Fruit fly (Drosophila melanogaster) whole organism, embryonic: ENCODE measurements around the gene CG9643.

Experiments
- ATbp ChIP-seq: fragments of 200-800 bp; sonication (Bioruptor generic); optimal IDR thresholded peaks from 2 replicates; lab custom pipeline; 2017; ENCODE audit warnings: missing biosample characterization, mild to moderate bottlenecking, missing genetic modification characterization, missing genetic modification reagents
- Abd-B ChIP-seq: fragments of 200-800 bp; sonication (Bioruptor generic); optimal IDR thresholded peaks from 2 replicates; lab custom pipeline; 2018; ENCODE audit warnings: missing biosample characterization, mild to moderate bottlenecking, missing genetic modification characterization, moderate library complexity
- BEAF-32 ChIP-seq: fragments of 200-800 bp; sonication (Bioruptor generic); optimal IDR thresholded peaks from 3 replicates; lab custom pipeline; 2017; ENCODE audit warnings: missing biosample characterization, missing genetic modification characterization, mild to moderate bottlenecking, moderate library complexity, missing genetic modification reagents
- CG10147 ChIP-seq: fragments of 200-800 bp; sonication (Bioruptor generic); optimal IDR thresholded peaks from 2 replicates; lab custom pipeline; 2019; ENCODE audit warnings: missing biosample characterization, mild to moderate bottlenecking, missing genetic modification characterization, moderate library complexity
- CG10979 ChIP-seq: fragments of 200-800 bp; sonication (Bioruptor generic); optimal IDR thresholded peaks from 2 replicates; lab custom pipeline; 2018; ENCODE audit warnings: missing biosample characterization, mild to moderate bottlenecking, missing genetic modification characterization, moderate library complexity
- CG1233 ChIP-seq: fragments of 200-800 bp; sonication (Bioruptor generic); optimal IDR thresholded peaks from 4 replicates; lab custom pipeline; 2018; ENCODE audit warnings: missing biosample characterization, mild to moderate bottlenecking, missing genetic modification characterization
- CG12391 ChIP-seq: fragments of 200-800 bp; sonication (Bioruptor generic); optimal IDR thresholded peaks from 3 replicates; lab custom pipeline; 2018; ENCODE audit warnings: missing biosample characterization, mild to moderate bottlenecking, missing genetic modification characterization, moderate library complexity
- CG12659 ChIP-seq: fragments of 200-800 bp; sonication (Bioruptor generic); optimal IDR thresholded peaks from 3 replicates; lab custom pipeline; 2017; ENCODE audit warnings: mild to moderate bottlenecking, missing biosample characterization, missing genetic modification reagents, missing genetic modification characterization
- CG14710 ChIP-seq: fragments of 200-800 bp; sonication (Bioruptor generic); optimal IDR thresholded peaks from 3 replicates; lab custom pipeline; 2019; ENCODE audit warnings: missing biosample characterization, mild to moderate bottlenecking, missing genetic modification characterization, moderate library complexity
- CG1603 ChIP-seq: fragments of 200-800 bp; sonication (Bioruptor generic); optimal IDR thresholded peaks from 2 replicates; lab custom pipeline; 2019; ENCODE audit warnings: missing biosample characterization, mild to moderate bottlenecking, missing genetic modification characterization, moderate library complexity
- CG17361 ChIP-seq: fragments of 200-800 bp; sonication (Bioruptor generic); IDR thresholded peaks from 3 replicates; pipeline ENCODE4 v1.3.6; 2022; ENCODE audit warnings: missing biosample characterization, missing genetic modification characterization
- CG17385 ChIP-seq: fragments of 200-800 bp; sonication (Bioruptor generic); optimal IDR thresholded peaks from 3 replicates; lab custom pipeline; 2018; ENCODE audit warnings: missing biosample characterization, mild to moderate bottlenecking, missing genetic modification characterization
- CG2116 ChIP-seq: fragments of 200-800 bp; sonication (Bioruptor generic); optimal IDR thresholded peaks from 3 replicates; lab custom pipeline; 2018; ENCODE audit warnings: missing biosample characterization, mild to moderate bottlenecking, missing genetic modification characterization
- CG30431 ChIP-seq: fragments of 200-800 bp; sonication (Bioruptor generic); optimal IDR thresholded peaks from 2 replicates; lab custom pipeline; 2017; ENCODE audit warnings: missing biosample characterization, missing genetic modification characterization
- CG5245 ChIP-seq: fragments of 200-800 bp; sonication (Bioruptor generic); optimal IDR thresholded peaks from 3 replicates; lab custom pipeline; 2016; ENCODE audit warnings: missing biosample characterization, missing genetic modification characterization
- CG6254 ChIP-seq: fragments of 200-800 bp; sonication (Bioruptor generic); optimal IDR thresholded peaks from 3 replicates; lab custom pipeline; 2017; ENCODE audit warnings: mild to moderate bottlenecking, missing biosample characterization, missing genetic modification reagents, missing genetic modification characterization
- CG6791 ChIP-seq: fragments of 200-800 bp; sonication (Bioruptor generic); IDR thresholded peaks from 3 replicates; pipeline ENCODE4 v1.3.6; 2022; ENCODE audit warnings: missing biosample characterization, missing genetic modification characterization; ENCODE audit not compliant: partially characterized antibody
- CG7271 ChIP-seq: fragments of 200-800 bp; sonication (Bioruptor generic); optimal IDR thresholded peaks from 2 replicates; lab custom pipeline; 2018; ENCODE audit warnings: missing biosample characterization, mild to moderate bottlenecking, missing genetic modification characterization, moderate library complexity
- CG8388 ChIP-seq: fragments of 200-800 bp; sonication (Bioruptor generic); optimal IDR thresholded peaks from 2 replicates; lab custom pipeline; 2019; ENCODE audit warnings: missing biosample characterization, mild to moderate bottlenecking, missing genetic modification characterization, moderate library complexity
- CG9727 ChIP-seq: fragments of 200-800 bp; sonication (Bioruptor generic); optimal IDR thresholded peaks from 3 replicates; lab custom pipeline; 2017; ENCODE audit warnings: missing biosample characterization, mild to moderate bottlenecking, missing genetic modification characterization
- CG9876 ChIP-seq: fragments of 200-800 bp; sonication (Bioruptor generic); optimal IDR thresholded peaks from 2 replicates; lab custom pipeline; 2016; ENCODE audit warnings: missing biosample characterization, missing genetic modification characterization
- CTCF ChIP-seq: fragments of 200-800 bp; sonication (Bioruptor generic); optimal IDR thresholded peaks from 2 replicates; lab custom pipeline; 2017; ENCODE audit warnings: missing biosample characterization, mild to moderate bottlenecking, missing genetic modification characterization, moderate library complexity
- CoRest ChIP-seq: fragments of 200-800 bp; sonication (Bioruptor generic); optimal IDR thresholded peaks from 3 replicates; lab custom pipeline; 2018; ENCODE audit warnings: missing biosample characterization, mild to moderate bottlenecking, missing genetic modification characterization, moderate library complexity
- Doc3 ChIP-seq: fragments of 200-800 bp; sonication (Bioruptor generic); IDR thresholded peaks from 3 replicates; pipeline ENCODE4 v1.3.6; 2022; ENCODE audit warnings: missing biosample characterization, missing genetic modification characterization; ENCODE audit not compliant: partially characterized antibody
- MTF-1 ChIP-seq: fragments of 200-800 bp; sonication (Bioruptor generic); optimal IDR thresholded peaks from 2 replicates; lab custom pipeline; 2018; ENCODE audit warnings: missing biosample characterization, mild to moderate bottlenecking, missing genetic modification characterization, borderline replicate concordance
- Mes4 ChIP-seq: fragments of 200-800 bp; sonication (Bioruptor generic); optimal IDR thresholded peaks from 2 replicates; lab custom pipeline; 2016; ENCODE audit warnings: missing biosample characterization, missing genetic modification characterization
- Opbp ChIP-seq: fragments of 200-800 bp; sonication (Bioruptor generic); IDR thresholded peaks from 3 replicates; pipeline ENCODE4 v1.3.6; 2022; ENCODE audit warnings: missing biosample characterization, missing genetic modification characterization; ENCODE audit not compliant: partially characterized antibody
- Stat92E ChIP-seq, 3 experiments: fragments of >200 bp in 2 of 3; fragments of 200-800 bp in 1 of 3; sonication (Bioruptor generic) in 1 of 3; optimal IDR thresholded peaks; 2 replicates each; lab custom pipeline; 2017 to 2019; ENCODE audit warnings: missing biosample characterization in 3 of 3, missing genetic modification characterization in 3 of 3, mild to moderate bottlenecking in 1 of 3, moderate library complexity in 1 of 3
- ac ChIP-seq: fragments of 200-800 bp; sonication (Bioruptor generic); optimal IDR thresholded peaks from 3 replicates; lab custom pipeline; 2017; ENCODE audit warnings: missing biosample characterization, mild to moderate bottlenecking, missing genetic modification characterization
- amos ChIP-seq: fragments of 200-800 bp; sonication (Bioruptor generic); IDR thresholded peaks from 2 replicates; pipeline ENCODE4 v1.3.6; 2022; ENCODE audit warnings: missing biosample characterization, missing genetic modification characterization; ENCODE audit not compliant: partially characterized antibody
- ato ChIP-seq: fragments of 200-800 bp; sonication (Bioruptor generic); IDR thresholded peaks from 2 replicates; pipeline ENCODE4 v1.3.6; 2022; ENCODE audit warnings: missing biosample characterization, missing genetic modification characterization; ENCODE audit not compliant: partially characterized antibody
- chif ChIP-seq, 2 experiments: fragments of 200-800 bp; sonication (Bioruptor generic); optimal IDR thresholded peaks; 3 replicates each; lab custom pipeline; 2016; ENCODE audit warnings: missing biosample characterization in 2 of 2, missing genetic modification characterization in 2 of 2
- crc ChIP-seq: fragments of 200-800 bp; sonication (Bioruptor generic); optimal IDR thresholded peaks from 2 replicates; lab custom pipeline; 2016; ENCODE audit warnings: missing biosample characterization, missing genetic modification characterization
- dmrt11E ChIP-seq: fragments of 200-800 bp; sonication (Bioruptor generic); optimal IDR thresholded peaks from 3 replicates; lab custom pipeline; 2018; ENCODE audit warnings: missing biosample characterization, mild to moderate bottlenecking, missing genetic modification characterization, moderate library complexity
- ems ChIP-seq: fragments of 200-800 bp; sonication (Bioruptor generic); optimal IDR thresholded peaks from 3 replicates; lab custom pipeline; 2016; ENCODE audit warnings: missing biosample characterization, missing genetic modification characterization
- exex ChIP-seq: fragments of 200-800 bp; sonication (Bioruptor generic); optimal IDR thresholded peaks from 4 replicates; lab custom pipeline; 2018; ENCODE audit warnings: missing biosample characterization, mild to moderate bottlenecking, missing genetic modification characterization, moderate library complexity
- fd102C ChIP-seq: fragments of 200-800 bp; sonication (Bioruptor generic); optimal IDR thresholded peaks from 2 replicates; lab custom pipeline; 2018; ENCODE audit warnings: missing biosample characterization, mild to moderate bottlenecking, missing genetic modification characterization, moderate library complexity
- ftz-f1 ChIP-seq: fragments of 200-800 bp; sonication (Bioruptor generic); optimal IDR thresholded peaks from 2 replicates; lab custom pipeline; 2016; ENCODE audit warnings: missing biosample characterization, missing genetic modification characterization
- kah ChIP-seq: fragments of 200-800 bp; sonication (Bioruptor generic); optimal IDR thresholded peaks from 2 replicates; lab custom pipeline; 2018; ENCODE audit warnings: missing biosample characterization, mild to moderate bottlenecking, missing genetic modification characterization
- luna ChIP-seq: fragments of 200-800 bp; sonication (Bioruptor generic); optimal IDR thresholded peaks from 2 replicates; lab custom pipeline; 2016; ENCODE audit warnings: missing biosample characterization, missing genetic modification characterization
- p53 ChIP-seq: fragments of 200-800 bp; sonication (Bioruptor generic); optimal IDR thresholded peaks from 2 replicates; lab custom pipeline; 2016; ENCODE audit warnings: missing biosample characterization, missing genetic modification characterization
- peb ChIP-seq: fragments of 200-800 bp; sonication (Bioruptor generic); IDR thresholded peaks from 2 replicates; pipeline ENCODE4 v1.3.6; 2022; ENCODE audit warnings: missing biosample characterization, missing genetic modification characterization
- phol ChIP-seq: fragments of 200-800 bp; sonication (Bioruptor generic); optimal IDR thresholded peaks from 3 replicates; lab custom pipeline; 2018; ENCODE audit warnings: missing biosample characterization, mild to moderate bottlenecking, missing genetic modification characterization, moderate library complexity
- ranshi ChIP-seq: fragments of 200-800 bp; sonication (Bioruptor generic); IDR thresholded peaks from 2 replicates; pipeline ENCODE4 v1.3.6; 2022; ENCODE audit warnings: missing biosample characterization, missing genetic modification characterization
- stc ChIP-seq: fragments of 200-800 bp; sonication (Bioruptor generic); IDR thresholded peaks from 2 replicates; pipeline ENCODE4 v1.3.6; 2022; ENCODE audit warnings: missing biosample characterization, missing genetic modification characterization
- stwl ChIP-seq: fragments of 200-800 bp; sonication (Bioruptor generic); optimal IDR thresholded peaks from 3 replicates; lab custom pipeline; 2018; ENCODE audit warnings: missing biosample characterization, mild to moderate bottlenecking, missing genetic modification characterization, moderate library complexity
- tap ChIP-seq: fragments of 200-800 bp; optimal IDR thresholded peaks from 3 replicates; lab custom pipeline; 2019; ENCODE audit warnings: missing biosample characterization, mild to moderate bottlenecking, missing genetic modification characterization, moderate library complexity
- trem ChIP-seq: fragments of 200-800 bp; optimal IDR thresholded peaks from 3 replicates; lab custom pipeline; 2019; ENCODE audit warnings: missing biosample characterization, mild to moderate bottlenecking, missing genetic modification characterization, moderate library complexity
- yki ChIP-seq: fragments of >200 bp; optimal IDR thresholded peaks from 3 replicates; lab custom pipeline; 2018
- zfh2 ChIP-seq: fragments of 200-800 bp; sonication (Bioruptor generic); optimal IDR thresholded peaks from 2 replicates; lab custom pipeline; 2016; ENCODE audit warnings: missing biosample characterization, missing genetic modification characterization

Gene CG9643

DNA sequence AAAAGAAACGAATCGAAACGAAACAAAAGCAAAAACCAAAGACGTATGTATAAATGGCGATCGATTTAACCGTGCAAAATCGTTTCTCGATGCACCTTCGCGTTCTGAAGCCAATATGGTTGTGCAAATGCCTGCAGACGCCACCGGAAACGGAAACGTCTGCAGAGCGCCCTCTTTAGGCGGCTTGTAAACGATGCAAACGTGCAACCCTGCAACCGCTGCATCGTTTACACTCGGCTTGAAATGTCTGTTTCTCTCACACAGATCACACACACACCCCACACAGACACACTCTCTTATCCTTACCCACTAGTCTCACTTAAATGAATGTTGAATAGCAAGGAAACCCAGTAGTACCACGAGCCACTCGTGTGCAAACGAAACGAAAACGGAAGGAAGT is 12.2 kb downstream of the CG9643 start (continued):
- peak; percentile 47 for TF ChIP-seq MTF-1
- TF ChIP-seq stwl (tag; lab: Kevin White, UChicago) = peak; percentile 85
- TF ChIP-seq Opbp (GFP tag; lab: Robert Waterston, UW) = no peak
- TF ChIP-seq CG9727 (GFP tag; lab: Kevin White, UChicago) = peak; percentile 49
- peak; percentile 6 for TF ChIP-seq p53 (GFP tag; lab: Kevin White, UChicago)
- no peak for TF ChIP-seq ems (GFP tag; lab: Kevin White, UChicago)
- peak; percentile 80 for TF ChIP-seq ac (GFP tag; lab: Kevin White, UChicago)
- no peak for TF ChIP-seq CoRest
- TF ChIP-seq CG30431 (GFP tag; lab: Kevin White, UChicago) = peak; percentile 2
- no peak for TF ChIP-seq ranshi (GFP tag; lab: Robert Waterston, UW)
- no peak for TF ChIP-seq kah (GFP tag; lab: Kevin White, UChicago)
- TF ChIP-seq ATbp (GFP tag; lab: Kevin White, UChicago) = no peak
- peak; percentile 1 for TF ChIP-seq CG12391 (tag; lab: Kevin White, UChicago)
- peak; percentile 83 for TF ChIP-seq fd102C (GFP tag; lab: Kevin White, UChicago)
- no peak for TF ChIP-seq ato (GFP tag; lab: Robert Waterston, UW)
- TF ChIP-seq luna (GFP tag; lab: Kevin White, UChicago) = no peak
- 0 out of 3 replicates have a peak, but pooled peaks have one; percentile 34 for TF ChIP-seq CG17361
- no peak for TF ChIP-seq exex (tag; lab: Kevin White, UChicago)
- TF ChIP-seq peb (GFP tag; lab: Robert Waterston, UW) = no peak
- TF ChIP-seq CG6254 (GFP tag; lab: Kevin White, UChicago) = peak; percentile 4
- no peak for TF ChIP-seq zfh2
- TF ChIP-seq chif (GFP tag; optimal IDR thresholded peaks at IDR 0.05; lab: Kevin White, UChicago) = no peak
- peak; percentile 2 for TF ChIP-seq CG5245 (GFP tag; lab: Kevin White, UChicago)
- peak; percentile 25 for TF ChIP-seq Mes4 (GFP tag; lab: Kevin White, UChicago)
- no peak for TF ChIP-seq ftz-f1 (GFP tag; lab: Kevin White, UChicago)
- TF ChIP-seq yki (lab: Kevin White, UChicago) = no peak
- peak; percentile 87 for TF ChIP-seq CG7271 (tag; lab: Kevin White, UChicago)
- TF ChIP-seq CG1233 (GFP tag; lab: Kevin White, UChicago) = peak; percentile 19
- peak; percentile 8 for TF ChIP-seq trem (tag; lab: Kevin White, UChicago)
- no peak for TF ChIP-seq stc
- TF ChIP-seq CG14710 (tag; lab: Kevin White, UChicago) = peak; percentile 34
- peak; percentile 82 for TF ChIP-seq CTCF (GFP tag; lab: Kevin White, UChicago)
- TF ChIP-seq Abd-B (GFP tag; lab: Kevin White, UChicago) = no peak
- peak; percentile 86 for TF ChIP-seq CG2116 (GFP tag; lab: Kevin White, UChicago)
- no peak for TF ChIP-seq CG10147 (GFP tag; lab: Kevin White, UChicago)
- peak; percentile 53 for TF ChIP-seq phol (tag; lab: Kevin White, UChicago)
- TF ChIP-seq CG17385 (GFP tag; lab: Kevin White, UChicago) = peak; percentile 9
- no peak for TF ChIP-seq Stat92E (GFP tag; optimal IDR thresholded peaks at IDR 0.05; lab: Kevin White, UChicago)
- peak; percentile 9 for TF ChIP-seq CG9876 (GFP tag; lab: Kevin White, UChicago)
- no peak for TF ChIP-seq CG6791 (GFP tag; lab: Robert Waterston, UW)
- TF ChIP-seq amos (GFP tag; lab: Robert Waterston, UW) = no peak
- TF ChIP-seq crc = no peak
- peak; percentile 53 for TF ChIP-seq CG1603 (tag; lab: Kevin White, UChicago)
- peak; percentile 46 for TF ChIP-seq CG10979
- TF ChIP-seq CG8388 (GFP tag; lab: Kevin White, UChicago) = peak; percentile 1
- TF ChIP-seq BEAF-32 = no peak
- no peak for TF ChIP-seq CG12659
- 0 out of 3 replicates have a peak, but pooled peaks have one; percentile 14 for TF ChIP-seq Doc3
- TF ChIP-seq tap (tag; lab: Kevin White, UChicago) = no peak
- peak; percentile 54 for TF ChIP-seq dmrt11E
